Fruit fly (Drosophila melanogaster): ENCODE data around the gene CG3857.

- TF ChIP-seq kay (GFP tag; optimal IDR thresholded peaks at IDR 0.05) = no peak
- TF ChIP-seq CG3065 (GFP tag; optimal IDR thresholded peaks at IDR 0.05) = no peak
- no peak for TF ChIP-seq rib (GFP tag; IDR thresholded peaks at IDR 0.05)
- TF ChIP-seq Ssrp (tag; optimal IDR thresholded peaks at IDR 0.05) = no peak
- TF ChIP-seq CG11247 (GFP tag; IDR thresholded peaks at IDR 0.05) = no peak
These were observed 39.6 kb downstream of the CG3857 start, which contains the start of gene arm for dm6 chrX:1900123-1900818.

All from whole organism, embryonic.